Worm (Caenorhabditis elegans) whole organism, L3 larva: Measurements from ENCODE around the gene nhr-101.
A peak's percentile ranks its signal among the peaks of the same experiment; 100 is the strongest.

Source experiments
- mdl-1 ChIP-seq: fragments of 150-350 bp; optimal IDR thresholded peaks from 2 replicates; lab custom pipeline; 2014; ENCODE audit warnings: missing biosample characterization, missing genetic modification characterization
- nhr-237 ChIP-seq: fragments of 150-350 bp; optimal IDR thresholded peaks from 2 replicates; lab custom pipeline; 2014; ENCODE audit warnings: missing biosample characterization, missing genetic modification characterization
- skn-1 ChIP-seq: fragments of 150-350 bp; optimal IDR thresholded peaks from 2 replicates; lab custom pipeline; 2014; ENCODE audit warnings: missing biosample characterization, missing genetic modification characterization
- snpc-4 ChIP-seq: fragments of 150-350 bp; optimal IDR thresholded peaks from 2 replicates; lab custom pipeline; 2014; ENCODE audit warnings: missing biosample characterization, missing genetic modification characterization

- peak; percentile 36 for TF ChIP-seq snpc-4
- TF ChIP-seq skn-1 (tag; lab: Kevin White, UChicago) = peak; percentile 73
- peak; percentile 77 for TF ChIP-seq mdl-1 (tag; lab: Kevin White, UChicago)
- TF ChIP-seq nhr-237 (tag; lab: Kevin White, UChicago) = no peak
These were observed 38.3 kb upstream of the nhr-101 start for ce11 chrV:11531831-11532534.
